Worm (Caenorhabditis elegans) whole organism, L4 larva: ENCODE results near the gene B0416.5.

Experiments
- F37D6.2 ChIP-seq: sonication (generic microtip); optimal IDR thresholded peaks from 2 replicates; lab custom pipeline; 2016; ENCODE audit warnings: mild to moderate bottlenecking, missing genetic modification characterization, missing compliant biosample characterization
- fos-1 ChIP-seq: fragments of 150-350 bp; optimal IDR thresholded peaks from 2 replicates; lab custom pipeline; 2014; ENCODE audit warnings: missing biosample characterization, missing genetic modification characterization
- jun-1 ChIP-seq: fragments of 150-350 bp; optimal IDR thresholded peaks from 2 replicates; lab custom pipeline; 2014; ENCODE audit warnings: missing biosample characterization, missing genetic modification reagents, missing genetic modification characterization
- nhr-48 ChIP-seq: sonication (generic microtip); optimal IDR thresholded peaks from 2 replicates; lab custom pipeline; 2016; ENCODE audit warnings: mild to moderate bottlenecking, missing genetic modification characterization, missing compliant biosample characterization

ce11 chrX:9314397-9314796, 43.7 kb upstream of the B0416.5 start, which contains the start of gene ttr-38:
- TF ChIP-seq F37D6.2 (tag; lab: Kevin White, UChicago) (no peak), nhr-48 (tag; lab: Kevin White, UChicago) (no peak), jun-1 (tag; lab: Kevin White, UChicago) (no peak), fos-1 (tag; lab: Kevin White, UChicago) (no peak)
